Fruit fly (Drosophila melanogaster): Measurements from ENCODE around the gene Nrg.
A peak's percentile ranks its signal among the peaks of the same experiment; 100 is the strongest.

Nrg gene

DNA sequence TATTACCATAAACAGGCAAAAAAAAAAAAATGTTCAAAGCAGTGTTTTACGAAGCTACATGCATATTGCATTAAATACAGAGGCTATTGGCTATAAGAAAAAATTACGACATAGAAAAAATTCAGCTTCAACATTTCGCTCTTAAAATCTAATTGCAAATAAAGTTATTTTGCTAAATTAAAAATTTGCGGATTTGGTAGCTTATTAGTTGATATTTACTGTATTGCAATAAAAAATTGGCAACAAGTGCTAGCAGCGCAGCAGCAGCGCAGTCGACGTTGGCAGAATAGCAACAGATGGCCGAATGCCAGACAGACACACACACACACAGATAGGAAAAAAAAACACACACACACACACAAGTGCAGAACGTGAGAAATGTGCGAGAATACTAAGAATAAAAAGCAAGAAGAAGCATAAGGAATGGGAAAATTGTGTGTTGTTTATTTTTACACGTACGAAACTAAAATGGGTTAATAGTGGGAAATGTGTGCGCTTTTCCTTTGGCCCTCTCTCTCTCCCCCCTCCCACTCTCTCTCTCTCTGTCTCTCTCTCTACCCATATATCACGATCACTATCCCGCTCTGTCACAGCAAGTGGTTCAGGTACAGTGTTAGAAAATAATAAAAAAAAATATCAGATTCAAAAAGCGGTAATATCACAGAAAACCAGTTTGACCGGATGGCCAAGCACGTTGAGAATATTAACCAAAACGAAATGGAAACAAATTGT, 16.6 kb downstream of the Nrg start (continued):
- peak; percentile 88 for TF ChIP-seq stwl (tag; optimal IDR thresholded peaks at IDR 0.05)
- peak; percentile 15 for TF ChIP-seq fd3F (GFP tag; optimal IDR thresholded peaks at IDR 0.05)
- TF ChIP-seq CG6689 (GFP tag; IDR thresholded peaks at IDR 0.05) = 0 out of 2 replicates have a peak, but pooled peaks have one; percentile 30
- peak; percentile 76 for TF ChIP-seq CG9932 (GFP tag; IDR thresholded peaks at IDR 0.05)
- TF ChIP-seq CG5245 (GFP tag; optimal IDR thresholded peaks at IDR 0.05) = no peak
- peak; percentile 53 for TF ChIP-seq CG17385 (GFP tag; optimal IDR thresholded peaks at IDR 0.05)
- TF ChIP-seq lmd (GFP tag; IDR thresholded peaks at IDR 0.05) = peak; percentile 40; the same call in 1 of the 2 replicates
- TF ChIP-seq CG31224 (GFP tag; IDR thresholded peaks at IDR 0.05) = no peak; the same call in 1 of the 2 replicates
- peak; percentile 51 for TF ChIP-seq Oli (tag; optimal IDR thresholded peaks at IDR 0.05)
- TF ChIP-seq CG31388 (GFP tag; optimal IDR thresholded peaks at IDR 0.05) = no peak
- no peak for TF ChIP-seq TFAM (GFP tag; optimal IDR thresholded peaks at IDR 0.05)
- peak; percentile 34 for TF ChIP-seq CG9727 (GFP tag; optimal IDR thresholded peaks at IDR 0.05)
- peak; percentile 14 for TF ChIP-seq Max (GFP tag; optimal IDR thresholded peaks at IDR 0.05)
- peak; percentile 46 for TF ChIP-seq CoRest (tag; optimal IDR thresholded peaks at IDR 0.05)
- TF ChIP-seq CG12769 (tag; optimal IDR thresholded peaks at IDR 0.05) = peak; percentile 90
- TF ChIP-seq lab (GFP tag; optimal IDR thresholded peaks at IDR 0.05) = peak; percentile 41
- TF ChIP-seq CG7372 (GFP tag; IDR thresholded peaks at IDR 0.05) = peak; percentile 41; the same call in 1 of the 2 replicates
- TF ChIP-seq grau (tag; optimal IDR thresholded peaks at IDR 0.05) = peak; percentile 83
- peak in 1 of 2 experiments; percentile 55 for TF ChIP-seq Hr51 (GFP tag; optimal IDR thresholded peaks at IDR 0.05)
- TF ChIP-seq Hey (tag; optimal IDR thresholded peaks at IDR 0.05) = no peak
- no peak for TF ChIP-seq CG16815 (GFP tag; optimal IDR thresholded peaks at IDR 0.05)
- TF ChIP-seq scrt (GFP tag; optimal IDR thresholded peaks at IDR 0.05) = peak; percentile 32
- TF ChIP-seq CG17568 (GFP tag; optimal IDR thresholded peaks at IDR 0.05) = peak; percentile 8
- TF ChIP-seq run (tag; optimal IDR thresholded peaks at IDR 0.05) = no peak
- peak; percentile 58 for TF ChIP-seq gem (tag; optimal IDR thresholded peaks at IDR 0.05)
- TF ChIP-seq pan (optimal IDR thresholded peaks at IDR 0.05) = no peak
- TF ChIP-seq pan (GFP tag; optimal IDR thresholded peaks at IDR 0.05 in 1 of 2, IDR thresholded peaks at IDR 0.05 in 1 of 2) = peak in 1 of 2 experiments; percentile 30
- TF ChIP-seq CG7786 (GFP tag; optimal IDR thresholded peaks at IDR 0.05) = no peak
- TF ChIP-seq lilli (GFP tag; optimal IDR thresholded peaks at IDR 0.05) = no peak
- peak; percentile 45 for TF ChIP-seq CG3847 (GFP tag; IDR thresholded peaks at IDR 0.05)
- peak; percentile 74 for TF ChIP-seq slbo (GFP tag; IDR thresholded peaks at IDR 0.05)
- TF ChIP-seq CG13424 (tag; optimal IDR thresholded peaks at IDR 0.05) = peak; percentile 15
- TF ChIP-seq Taf1 (GFP tag; IDR thresholded peaks at IDR 0.05) = peak; percentile 23; the same call in 1 of the 2 replicates
- peak; percentile 20 for TF ChIP-seq CG12391 (tag; optimal IDR thresholded peaks at IDR 0.05)
- peak; percentile 29; the same call in 1 of the 2 replicates for TF ChIP-seq NFAT (GFP tag; IDR thresholded peaks at IDR 0.05)
- TF ChIP-seq HLH3B (GFP tag; IDR thresholded peaks at IDR 0.05) = 0 out of 2 replicates have a peak, but pooled peaks have one; percentile 19
- 0 out of 3 replicates have a peak, but pooled peaks have one; percentile 13 for TF ChIP-seq CG11093 (GFP tag; IDR thresholded peaks at IDR 0.05)
- no peak for TF ChIP-seq CG11398 (GFP tag; optimal IDR thresholded peaks at IDR 0.05)
- TF ChIP-seq Xbp1 (GFP tag; optimal IDR thresholded peaks at IDR 0.05) = peak; percentile 23
- peak; percentile 21 for TF ChIP-seq Hmr (GFP tag; optimal IDR thresholded peaks at IDR 0.05)
- TF ChIP-seq NC2β (GFP tag; optimal IDR thresholded peaks at IDR 0.05) = no peak
- 0 out of 2 replicates have a peak, but pooled peaks have one; percentile 14 for TF ChIP-seq CG4730 (GFP tag; IDR thresholded peaks at IDR 0.05)
- TF ChIP-seq cwo (GFP tag; optimal IDR thresholded peaks at IDR 0.05) = peak; percentile 13
- 0 out of 3 replicates have a peak, but pooled peaks have one; percentile 45 for TF ChIP-seq zfh1 (GFP tag; IDR thresholded peaks at IDR 0.05)
- TF ChIP-seq CG32532 (GFP tag; IDR thresholded peaks at IDR 0.05) = peak; percentile 61
- no peak for TF ChIP-seq bcd (GFP tag; optimal IDR thresholded peaks at IDR 0.05)
- TF ChIP-seq CG14667 (GFP tag; IDR thresholded peaks at IDR 0.05) = peak; percentile 45; the same call in 1 of the 2 replicates
- TF ChIP-seq Aef1 (GFP tag; IDR thresholded peaks at IDR 0.05) = peak; percentile 47; the same call in 2 of the 3 replicates
